Worm (Caenorhabditis elegans) whole organism, L4 larva: Measurements from ENCODE around the gene nhr-19.

Experiments used
- R02D3.7 ChIP-seq: fragments of 150-350 bp; sonication (generic microtip); optimal IDR thresholded peaks from 3 replicates; lab custom pipeline; 2014; ENCODE audit warnings: missing biosample characterization, missing genetic modification characterization
- ceh-28 ChIP-seq: fragments of 150-350 bp; optimal IDR thresholded peaks from 2 replicates; lab custom pipeline; 2014; ENCODE audit warnings: missing biosample characterization, missing genetic modification reagents, missing genetic modification characterization
- ces-1 ChIP-seq: fragments of 150-350 bp; sonication (generic microtip); optimal IDR thresholded peaks from 4 replicates; lab custom pipeline; 2014; ENCODE audit warnings: missing biosample characterization, missing genetic modification reagents, missing genetic modification characterization
- daf-12 ChIP-seq: fragments of 150-350 bp; optimal IDR thresholded peaks from 2 replicates; lab custom pipeline; 2014; ENCODE audit warnings: missing biosample characterization, missing genetic modification reagents, missing genetic modification characterization
- fkh-10 ChIP-seq: fragments of 150-350 bp; optimal IDR thresholded peaks from 2 replicates; lab custom pipeline; 2014; ENCODE audit warnings: missing biosample characterization, missing genetic modification reagents, missing genetic modification characterization
- gei-8 ChIP-seq: fragments of 200-800 bp; sonication (Bioruptor generic); optimal IDR thresholded peaks from 2 replicates; lab custom pipeline; 2018; ENCODE audit warnings: mild to moderate bottlenecking, missing genetic modification characterization, missing compliant biosample characterization
- lin-13 ChIP-seq: fragments of 150-350 bp; optimal IDR thresholded peaks from 2 replicates; lab custom pipeline; 2014; ENCODE audit warnings: missing biosample characterization, missing genetic modification reagents, missing genetic modification characterization
- lin-39 ChIP-seq: fragments of 150-350 bp; optimal IDR thresholded peaks from 2 replicates; lab custom pipeline; 2014; ENCODE audit warnings: missing biosample characterization, missing genetic modification reagents, missing genetic modification characterization
- nhr-111 ChIP-seq: fragments of 200-800 bp; sonication (Bioruptor generic); optimal IDR thresholded peaks from 2 replicates; lab custom pipeline; 2018; ENCODE audit warnings: mild to moderate bottlenecking, missing genetic modification characterization, missing compliant biosample characterization
- pha-4 ChIP-seq, 2 experiments: fragments of 150-350 bp in 1 of 2; fragments of 200-800 bp in 1 of 2; sonication (Bioruptor generic) in 1 of 2; IDR thresholded peaks in 1 of 2; optimal IDR thresholded peaks in 1 of 2; 2 replicates each; pipeline versions ENCODE4 v1.3.6 to Lab custom; 2014 to 2022; ENCODE audit warnings: missing genetic modification characterization in 2 of 2, missing genetic modification reagents in 2 of 2, missing biosample characterization in 1 of 2, missing compliant biosample characterization in 1 of 2
- spr-1 ChIP-seq: sonication (generic microtip); optimal IDR thresholded peaks from 2 replicates; lab custom pipeline; 2016; ENCODE audit warnings: mild to moderate bottlenecking, missing genetic modification characterization, missing compliant biosample characterization

ce11 chrII:9597516-9598047, 7.7 kb downstream of the nhr-19 start, which contains the start of gene mrpl-53:
- TF ChIP-seq daf-12 = no peak
- TF ChIP-seq fkh-10 (GFP tag; lab: Kevin White, UChicago) = no peak
- no peak for TF ChIP-seq spr-1 (tag; lab: Kevin White, UChicago)
- no peak for TF ChIP-seq lin-39
- TF ChIP-seq ces-1 (GFP tag; lab: Kevin White, UChicago) = no peak
- no peak for TF ChIP-seq R02D3.7 (tag; lab: Kevin White, UChicago)
- no peak for TF ChIP-seq ceh-28 (tag; lab: Kevin White, UChicago)
- TF ChIP-seq nhr-111 (GFP tag; lab: Kevin White, UChicago) = no peak
- TF ChIP-seq pha-4 (GFP tag; IDR thresholded peaks at IDR 0.05; lab: Robert Waterston, UW) = no peak
- no peak for TF ChIP-seq pha-4 (tag; optimal IDR thresholded peaks at IDR 0.05; lab: Kevin White, UChicago)
- no peak for TF ChIP-seq lin-13 (GFP tag; lab: Kevin White, UChicago)
- TF ChIP-seq gei-8 (GFP tag; lab: Kevin White, UChicago) = no peak
